Fruit fly (Drosophila melanogaster): ENCODE results near the gene Xport-A.

DNA sequence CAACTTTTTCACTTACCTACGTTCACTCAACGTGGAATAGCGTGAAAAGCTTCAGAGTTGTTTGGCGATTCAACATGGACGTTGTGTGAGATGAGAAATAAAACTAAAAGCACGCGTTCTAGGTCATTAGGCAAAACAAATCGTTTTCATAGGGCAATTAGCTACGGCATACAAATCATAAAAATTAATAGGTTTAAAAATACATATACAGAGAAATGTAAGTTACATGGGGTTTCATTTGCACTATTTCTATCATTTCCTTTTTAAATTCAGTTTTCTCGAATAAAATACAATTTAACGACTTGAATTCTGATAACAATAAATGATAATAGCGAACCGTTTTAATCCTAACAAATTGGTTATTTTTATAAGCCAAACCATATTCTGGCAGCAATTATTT, 27.1 kb upstream of the Xport-A start, which contains the start of gene CG46042:
- TF ChIP-seq CG10654 (GFP tag; optimal IDR thresholded peaks at IDR 0.05), result no peak
- no peak for TF ChIP-seq Side (GFP tag; optimal IDR thresholded peaks at IDR 0.05)

All from whole organism, embryonic.